Fruit fly (Drosophila melanogaster) whole organism, embryonic: ENCODE data around the gene Ubc7.

Experiments used
- Atf3 ChIP-seq: fragments of 200-800 bp; sonication (Bioruptor generic); optimal IDR thresholded peaks from 3 replicates; lab custom pipeline; 2016; ENCODE audit warnings: missing biosample characterization, missing genetic modification characterization
- Bgb ChIP-seq: fragments of 200-800 bp; sonication (Bioruptor generic); IDR thresholded peaks from 2 replicates; pipeline ENCODE4 v1.3.6; 2022; ENCODE audit warnings: missing biosample characterization, missing genetic modification characterization; ENCODE audit not compliant: partially characterized antibody
- CG10267 ChIP-seq: fragments of 200-800 bp; sonication (Bioruptor generic); optimal IDR thresholded peaks from 2 replicates; lab custom pipeline; 2018; ENCODE audit warnings: missing biosample characterization, mild to moderate bottlenecking, missing genetic modification characterization, moderate library complexity
- CG10366 ChIP-seq: fragments of 200-800 bp; sonication (Bioruptor generic); IDR thresholded peaks from 2 replicates; pipeline ENCODE4 v1.3.6; 2022; ENCODE audit warnings: missing biosample characterization, missing genetic modification characterization
- CG10462 ChIP-seq: fragments of 200-800 bp; sonication (Bioruptor generic); optimal IDR thresholded peaks from 2 replicates; lab custom pipeline; 2016; ENCODE audit warnings: missing biosample characterization, missing genetic modification characterization
- CG10654 ChIP-seq: fragments of 200-800 bp; sonication (Bioruptor generic); optimal IDR thresholded peaks from 2 replicates; lab custom pipeline; 2016; ENCODE audit warnings: missing biosample characterization, missing genetic modification characterization
- CG10959 ChIP-seq: fragments of 200-800 bp; sonication (Bioruptor generic); IDR thresholded peaks from 2 replicates; pipeline ENCODE4 v1.3.6; 2022; ENCODE audit warnings: missing biosample characterization, missing genetic modification characterization
- CG11456 ChIP-seq: fragments of 200-800 bp; sonication (Bioruptor generic); IDR thresholded peaks from 3 replicates; pipeline ENCODE4 v1.3.6; 2022; ENCODE audit warnings: missing biosample characterization, missing genetic modification characterization
- CG11504 ChIP-seq: fragments of 200-800 bp; sonication (Bioruptor generic); optimal IDR thresholded peaks from 3 replicates; lab custom pipeline; 2019; ENCODE audit warnings: missing biosample characterization, mild to moderate bottlenecking, missing genetic modification characterization, moderate library complexity
- CG11560 ChIP-seq: fragments of 200-800 bp; sonication (Bioruptor generic); IDR thresholded peaks from 3 replicates; pipeline ENCODE4 v1.3.6; 2022; ENCODE audit warnings: missing biosample characterization, missing genetic modification characterization
- CG14667 ChIP-seq: fragments of 200-800 bp; sonication (Bioruptor generic); IDR thresholded peaks from 2 replicates; pipeline ENCODE4 v1.3.6; 2022; ENCODE audit warnings: missing biosample characterization, missing genetic modification characterization
- CG15073 ChIP-seq: fragments of 200-800 bp; sonication (Bioruptor generic); optimal IDR thresholded peaks from 2 replicates; lab custom pipeline; 2016; ENCODE audit warnings: missing biosample characterization, missing genetic modification characterization
- CG1602 ChIP-seq: fragments of 200-800 bp; sonication (Bioruptor generic); optimal IDR thresholded peaks from 3 replicates; lab custom pipeline; 2016; ENCODE audit warnings: missing biosample characterization, missing genetic modification characterization
- CG2678 ChIP-seq: fragments of 200-800 bp; sonication (Bioruptor generic); optimal IDR thresholded peaks from 3 replicates; lab custom pipeline; 2019; ENCODE audit warnings: missing biosample characterization, mild to moderate bottlenecking, missing genetic modification characterization, moderate library complexity
- CG34376 ChIP-seq: fragments of 200-800 bp; sonication (Bioruptor generic); optimal IDR thresholded peaks from 2 replicates; lab custom pipeline; 2018; ENCODE audit warnings: missing biosample characterization, mild to moderate bottlenecking, missing genetic modification characterization
- CG34422 ChIP-seq: fragments of 200-800 bp; sonication (Bioruptor generic); IDR thresholded peaks from 3 replicates; pipeline ENCODE4 v1.3.6; 2022; ENCODE audit warnings: missing biosample characterization, missing genetic modification characterization
- CG4707 ChIP-seq: fragments of 200-800 bp; sonication (Bioruptor generic); optimal IDR thresholded peaks from 2 replicates; lab custom pipeline; 2018; ENCODE audit warnings: missing biosample characterization, mild to moderate bottlenecking, missing genetic modification characterization, moderate library complexity
- CG6854 ChIP-seq: fragments of 200-800 bp; sonication (Bioruptor generic); optimal IDR thresholded peaks from 3 replicates; lab custom pipeline; 2017; ENCODE audit warnings: missing biosample characterization, mild to moderate bottlenecking, missing genetic modification characterization
- CG7963 ChIP-seq: fragments of 200-800 bp; sonication (Bioruptor generic); IDR thresholded peaks from 3 replicates; pipeline ENCODE4 v1.3.6; 2022; ENCODE audit warnings: missing biosample characterization, missing genetic modification characterization; ENCODE audit not compliant: partially characterized antibody
- CG8924 ChIP-seq: fragments of 200-800 bp; optimal IDR thresholded peaks from 3 replicates; lab custom pipeline; 2019; ENCODE audit warnings: missing biosample characterization, mild to moderate bottlenecking, missing genetic modification characterization, moderate library complexity
- CG9609 ChIP-seq: fragments of 200-800 bp; sonication (Bioruptor generic); optimal IDR thresholded peaks from 3 replicates; lab custom pipeline; 2016; ENCODE audit warnings: missing biosample characterization, missing genetic modification characterization
- CkIIα-i1 ChIP-seq: fragments of 200-800 bp; sonication (Bioruptor generic); IDR thresholded peaks from 2 replicates; pipeline ENCODE4 v1.3.6; 2022; ENCODE audit warnings: missing biosample characterization, missing genetic modification characterization
- Dad ChIP-seq: fragments of 200-800 bp; sonication (Bioruptor generic); optimal IDR thresholded peaks from 3 replicates; lab custom pipeline; 2016; ENCODE audit warnings: missing biosample characterization, missing genetic modification characterization
- Dfd ChIP-seq, 2 experiments: fragments of >200 bp; optimal IDR thresholded peaks; 2 replicates each; lab custom pipeline; 2017; ENCODE audit warnings: missing biosample characterization in 2 of 2, missing genetic modification characterization in 2 of 2
- Hand ChIP-seq: fragments of 200-800 bp; sonication (Bioruptor generic); optimal IDR thresholded peaks from 2 replicates; lab custom pipeline; 2017; ENCODE audit warnings: mild to moderate bottlenecking, missing biosample characterization, missing genetic modification reagents, missing genetic modification characterization
- Hey ChIP-seq: fragments of 200-800 bp; sonication (Bioruptor generic); optimal IDR thresholded peaks from 3 replicates; lab custom pipeline; 2018; ENCODE audit warnings: missing biosample characterization, mild to moderate bottlenecking, missing genetic modification characterization
- MBD-R2 ChIP-seq: fragments of 200-800 bp; sonication (Bioruptor generic); IDR thresholded peaks from 2 replicates; pipeline ENCODE4 v1.3.6; 2022; ENCODE audit warnings: missing biosample characterization, missing genetic modification characterization
- NC2α ChIP-seq: fragments of 200-800 bp; sonication (Bioruptor generic); optimal IDR thresholded peaks from 2 replicates; lab custom pipeline; 2016; ENCODE audit warnings: missing biosample characterization, missing genetic modification characterization
- ab ChIP-seq: fragments of 200-800 bp; sonication (Bioruptor generic); optimal IDR thresholded peaks from 2 replicates; lab custom pipeline; 2016; ENCODE audit warnings: missing biosample characterization, missing genetic modification characterization
- al ChIP-seq: fragments of 200-800 bp; sonication (Bioruptor generic); IDR thresholded peaks from 2 replicates; pipeline ENCODE4 v1.3.6; 2022; ENCODE audit warnings: missing biosample characterization, missing genetic modification characterization
- ash1 ChIP-seq: fragments of 200-800 bp; sonication (Bioruptor generic); optimal IDR thresholded peaks from 2 replicates; lab custom pipeline; 2018; ENCODE audit warnings: missing biosample characterization, mild to moderate bottlenecking, missing genetic modification characterization
- cato ChIP-seq: fragments of 200-800 bp; sonication (Bioruptor generic); optimal IDR thresholded peaks from 2 replicates; lab custom pipeline; 2016; ENCODE audit warnings: missing biosample characterization, missing genetic modification characterization, borderline replicate concordance
- chm ChIP-seq: fragments of 200-800 bp; sonication (Bioruptor generic); IDR thresholded peaks from 2 replicates; pipeline ENCODE4 v1.3.6; 2022; ENCODE audit warnings: missing biosample characterization, missing genetic modification characterization
- disco-r ChIP-seq: fragments of 200-800 bp; sonication (Bioruptor generic); optimal IDR thresholded peaks from 2 replicates; lab custom pipeline; 2016; ENCODE audit warnings: missing biosample characterization, missing genetic modification characterization
- dmrt11E ChIP-seq: fragments of 200-800 bp; sonication (Bioruptor generic); optimal IDR thresholded peaks from 3 replicates; lab custom pipeline; 2018; ENCODE audit warnings: missing biosample characterization, mild to moderate bottlenecking, missing genetic modification characterization, moderate library complexity
- gt ChIP-seq: fragments of 200-800 bp; sonication (Bioruptor generic); IDR thresholded peaks from 2 replicates; pipeline ENCODE4 v1.3.6; 2022; ENCODE audit warnings: missing biosample characterization, missing genetic modification characterization
- ham ChIP-seq: fragments of 200-800 bp; sonication (Bioruptor generic); IDR thresholded peaks from 2 replicates; pipeline ENCODE4 v1.3.6; 2022; ENCODE audit warnings: missing biosample characterization, missing genetic modification characterization
- hkb ChIP-seq, 2 experiments: fragments of 200-800 bp in 1 of 2; fragments of >200 bp in 1 of 2; sonication (Bioruptor generic) in 1 of 2; IDR thresholded peaks in 1 of 2; optimal IDR thresholded peaks in 1 of 2; 2 replicates each; pipeline versions ENCODE4 v1.3.6 to Lab custom; 2017 to 2022; ENCODE audit warnings: missing biosample characterization in 1 of 2, missing genetic modification characterization in 1 of 2
- lbe ChIP-seq: fragments of 200-800 bp; sonication (Bioruptor generic); optimal IDR thresholded peaks from 2 replicates; lab custom pipeline; 2016; ENCODE audit warnings: missing biosample characterization, mild to moderate bottlenecking, missing genetic modification characterization
- mirr ChIP-seq: fragments of 200-800 bp; sonication (Bioruptor generic); optimal IDR thresholded peaks from 3 replicates; lab custom pipeline; 2018; ENCODE audit warnings: missing biosample characterization, mild to moderate bottlenecking, missing genetic modification characterization
- nmo ChIP-seq: fragments of 200-800 bp; sonication (Bioruptor generic); optimal IDR thresholded peaks from 2 replicates; lab custom pipeline; 2018; ENCODE audit warnings: missing biosample characterization, mild to moderate bottlenecking, missing genetic modification characterization, moderate library complexity
- odd ChIP-seq: fragments of 200-800 bp; sonication (Bioruptor generic); optimal IDR thresholded peaks from 2 replicates; lab custom pipeline; 2017; ENCODE audit warnings: missing biosample characterization, mild to moderate bottlenecking, missing genetic modification characterization
- org-1 ChIP-seq: fragments of 200-800 bp; sonication (Bioruptor generic); optimal IDR thresholded peaks from 2 replicates; lab custom pipeline; 2017; ENCODE audit warnings: missing biosample characterization, missing genetic modification characterization
- otp ChIP-seq: fragments of 200-800 bp; sonication (Bioruptor generic); IDR thresholded peaks from 3 replicates; pipeline ENCODE4, ENCODE4 v1.3.6; 2022; ENCODE audit warnings: missing biosample characterization, missing genetic modification characterization
- pb ChIP-seq: fragments of 200-800 bp; sonication (Bioruptor generic); optimal IDR thresholded peaks from 3 replicates; lab custom pipeline; 2016; ENCODE audit warnings: missing biosample characterization, missing genetic modification characterization
- rib ChIP-seq: fragments of 200-800 bp; sonication (Bioruptor generic); IDR thresholded peaks from 2 replicates; pipeline ENCODE4 v1.3.6; 2022; ENCODE audit warnings: missing biosample characterization, missing genetic modification characterization
- sim ChIP-seq: fragments of 200-800 bp; sonication (Bioruptor generic); IDR thresholded peaks from 2 replicates; pipeline ENCODE4 v1.3.6; 2022; ENCODE audit warnings: missing biosample characterization, missing genetic modification characterization
- stwl ChIP-seq: fragments of 200-800 bp; sonication (Bioruptor generic); optimal IDR thresholded peaks from 3 replicates; lab custom pipeline; 2018; ENCODE audit warnings: missing biosample characterization, mild to moderate bottlenecking, missing genetic modification characterization, moderate library complexity
- tio ChIP-seq: fragments of 200-800 bp; sonication (Bioruptor generic); optimal IDR thresholded peaks from 2 replicates; lab custom pipeline; 2017; ENCODE audit warnings: missing biosample characterization, missing genetic modification characterization, inconsistent platforms
- toy ChIP-seq: fragments of 200-800 bp; sonication (Bioruptor generic); IDR thresholded peaks from 2 replicates; pipeline ENCODE4 v1.3.6; 2022; ENCODE audit warnings: missing biosample characterization, missing genetic modification characterization
- vfl ChIP-seq: fragments of 200-800 bp; sonication (Bioruptor generic); optimal IDR thresholded peaks from 2 replicates; lab custom pipeline; 2016; ENCODE audit warnings: missing biosample characterization, missing genetic modification characterization
- zfh1 ChIP-seq: fragments of 200-800 bp; sonication (Bioruptor generic); IDR thresholded peaks from 3 replicates; pipeline ENCODE4 v1.3.6; 2022; ENCODE audit warnings: missing biosample characterization, missing genetic modification characterization

The Ubc7 gene

DNA sequence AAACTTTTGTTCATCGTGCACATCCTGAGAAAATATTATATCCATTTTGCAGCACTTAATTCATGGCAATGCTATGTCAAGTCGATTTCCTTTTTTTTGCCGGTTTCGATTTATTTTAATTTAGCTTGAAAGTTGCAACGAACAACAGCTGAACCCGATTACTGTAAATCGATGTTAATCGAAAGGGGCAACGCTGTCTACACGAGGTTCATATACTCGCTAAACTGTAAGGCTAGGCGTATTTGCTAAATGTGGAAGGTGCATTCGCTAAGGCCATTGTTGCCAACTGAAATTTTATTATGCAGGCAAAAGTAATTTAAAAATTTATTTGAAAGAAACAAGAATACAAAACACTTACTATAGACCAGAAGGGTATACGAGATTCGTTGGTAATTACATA lies 46.1 kb upstream of the Ubc7 start, which contains the start of gene CG9902 (continued):
- TF ChIP-seq CG34422 (GFP tag; lab: Robert Waterston, UW) (peak; percentile 51; the same call in 1 of the 3 replicates), CG11456 (no peak), ash1 (GFP tag; lab: Kevin White, UChicago) (no peak), CG10959 (no peak), org-1 (GFP tag; lab: Kevin White, UChicago) (no peak), CG4707 (GFP tag; lab: Kevin White, UChicago) (no peak), odd (no peak), CG6854 (no peak), NC2α (GFP tag; lab: Kevin White, UChicago) (no peak), CG34376 (GFP tag; lab: Kevin White, UChicago) (no peak), Atf3 (GFP tag; lab: Kevin White, UChicago) (no peak), Hand (no peak), otp (no peak), stwl (tag; lab: Kevin White, UChicago) (peak; percentile 90), CG1602 (GFP tag; lab: Kevin White, UChicago) (no peak), toy (GFP tag; lab: Robert Waterston, UW) (no peak), CG2678 (tag; lab: Kevin White, UChicago) (no peak), ham (no peak), mirr (no peak), al (no peak), gt (GFP tag; lab: Robert Waterston, UW) (no peak), disco-r (GFP tag; lab: Kevin White, UChicago) (no peak), cato (GFP tag; lab: Kevin White, UChicago) (no peak), lbe (GFP tag; lab: Kevin White, UChicago) (no peak), zfh1 (GFP tag; lab: Robert Waterston, UW) (no peak), nmo (peak; percentile 60), CG10462 (GFP tag; lab: Kevin White, UChicago) (no peak), CG11560 (tag; lab: Robert Waterston, UW) (peak; percentile 71; the same call in 1 of the 3 replicates), Bgb (GFP tag; lab: Robert Waterston, UW) (peak; percentile 83), dmrt11E (tag; lab: Kevin White, UChicago) (no peak), vfl (GFP tag; lab: Kevin White, UChicago) (no peak), CG10267 (tag; lab: Kevin White, UChicago) (peak; percentile 55), CG15073 (no peak), chm (no peak), CG10654 (GFP tag; lab: Kevin White, UChicago) (no peak), Hey (no peak), CG10366 (GFP tag; lab: Robert Waterston, UW) (no peak), CG8924 (tag; lab: Kevin White, UChicago) (no peak), CG14667 (GFP tag; lab: Robert Waterston, UW) (no peak), sim (GFP tag; lab: Robert Waterston, UW) (no peak), CG9609 (GFP tag; lab: Kevin White, UChicago) (peak; percentile 18), CG7963 (GFP tag; lab: Robert Waterston, UW) (peak; percentile 76), CG11504 (tag; lab: Kevin White, UChicago) (no peak), rib (no peak), tio (no peak), Dfd (GFP tag; optimal IDR thresholded peaks at IDR 0.05; lab: Kevin White, UChicago) (no peak), ab (GFP tag; lab: Kevin White, UChicago) (no peak), pb (GFP tag; lab: Kevin White, UChicago) (no peak), CkIIα-i1 (GFP tag; lab: Robert Waterston, UW) (no peak), hkb (optimal IDR thresholded peaks at IDR 0.05; lab: Kevin White, UChicago) (no peak), hkb (GFP tag; IDR thresholded peaks at IDR 0.05; lab: Robert Waterston, UW) (no peak), MBD-R2 (GFP tag; lab: Robert Waterston, UW) (peak; percentile 87), Dad (GFP tag; lab: Kevin White, UChicago) (peak; percentile 36)
